Worm (Caenorhabditis elegans): ENCODE measurements around the gene dod-22.
A peak's percentile ranks its signal among the peaks of the same experiment; 100 is the strongest.

The dod-22 gene

DNA sequence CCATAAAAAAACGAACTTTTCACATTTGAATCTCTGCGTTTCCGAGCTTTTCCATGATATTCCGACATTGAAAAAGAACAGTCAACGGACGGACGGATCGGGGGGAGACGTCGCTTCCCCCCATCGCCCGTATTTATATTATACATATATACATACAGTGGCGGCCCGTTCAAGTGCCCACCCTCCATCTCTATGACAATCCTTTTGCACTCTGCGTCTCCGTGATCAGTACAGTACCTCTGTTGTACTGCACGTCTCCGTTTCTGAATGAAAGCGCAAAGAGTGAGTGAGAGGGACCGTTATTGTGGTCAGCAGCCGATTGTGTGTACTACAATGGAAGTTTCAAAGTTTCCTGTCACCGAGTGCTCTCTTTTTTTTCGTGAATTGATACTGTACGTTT is 33.9 kb downstream of the dod-22 start:
- TF ChIP-seq nhr-23 (tag; optimal IDR thresholded peaks at IDR 0.05) (no peak), ztf-4 (tag; optimal IDR thresholded peaks at IDR 0.05) (no peak), ZK546.5 (tag; optimal IDR thresholded peaks at IDR 0.05) (no peak), ztf-11 (tag; optimal IDR thresholded peaks at IDR 0.05) (no peak), nhr-6 (tag; optimal IDR thresholded peaks at IDR 0.05) (no peak), elt-1 (tag; optimal IDR thresholded peaks at IDR 0.05) (no peak), ama-1 (optimal IDR thresholded peaks at IDR 0.05) (no peak), unc-39 (tag; optimal IDR thresholded peaks at IDR 0.05) (no peak), F13H6.1 (tag; optimal IDR thresholded peaks at IDR 0.05) (no peak), alr-1 (tag; optimal IDR thresholded peaks at IDR 0.05) (no peak), nhr-25 (tag; optimal IDR thresholded peaks at IDR 0.05) (no peak), skn-1 (tag; optimal IDR thresholded peaks at IDR 0.05) (no peak), blmp-1 (tag; optimal IDR thresholded peaks at IDR 0.05; ENCODE audit: insufficient read depth) (no peak), lsy-2 (tag; optimal IDR thresholded peaks at IDR 0.05) (no peak), nhr-129 (tag; optimal IDR thresholded peaks at IDR 0.05) (no peak), mab-5 (tag; optimal IDR thresholded peaks at IDR 0.05) (no peak), snpc-4 (tag; optimal IDR thresholded peaks at IDR 0.05) (no peak), fos-1 (tag; optimal IDR thresholded peaks at IDR 0.05) (no peak)

DNA sequence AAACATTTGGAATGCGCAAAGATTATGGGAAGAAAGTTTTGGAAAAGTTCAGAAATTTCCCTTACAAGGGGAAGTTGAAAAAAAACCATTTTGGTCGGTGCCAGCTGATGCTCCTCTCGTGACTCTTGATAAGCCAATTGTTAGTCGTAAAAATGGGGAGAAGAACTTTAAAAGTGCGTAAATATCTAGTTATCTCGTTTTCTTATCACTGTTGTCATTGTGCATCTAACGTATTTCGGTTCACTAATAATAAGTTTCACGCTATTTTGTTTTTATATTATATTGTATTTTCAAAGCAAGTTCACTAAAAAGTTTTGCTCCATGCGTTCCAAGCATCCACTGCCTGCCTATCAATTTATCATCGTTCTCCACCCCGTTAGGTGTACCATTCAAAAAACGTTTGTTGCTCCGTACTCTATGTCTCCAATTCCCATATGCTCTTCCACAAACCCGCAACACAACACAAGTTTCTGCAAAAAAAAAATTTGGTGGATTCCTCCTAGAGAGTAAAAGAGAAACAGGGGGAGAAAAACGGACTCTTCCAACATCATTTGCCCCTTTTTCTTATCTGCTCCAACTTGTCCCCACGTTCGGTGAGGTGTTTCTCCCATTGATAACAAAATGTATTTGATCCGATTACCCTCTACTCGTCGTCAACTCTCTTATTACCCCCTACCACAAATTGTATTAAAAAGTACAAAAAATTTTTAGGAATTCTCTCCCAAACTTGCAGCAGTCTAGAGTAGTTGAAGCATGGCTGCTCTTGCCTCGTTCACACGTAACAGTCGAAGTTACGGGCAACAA is 43.4 kb downstream of the dod-22 start, which contains the start of gene mbk-2:
TSS of gene mbk-2 (plus strand) at position 754 of the 804 bp plus-strand sequence.
- TF ChIP-seq fos-1 (tag; optimal IDR thresholded peaks at IDR 0.05) (peak; percentile 6), crh-2 (tag; optimal IDR thresholded peaks at IDR 0.05) (peak; percentile 3), nhr-21 (tag; optimal IDR thresholded peaks at IDR 0.05) (no peak), dmd-4 (tag; optimal IDR thresholded peaks at IDR 0.05) (no peak), sma-9 (GFP tag; optimal IDR thresholded peaks at IDR 0.05) (peak; percentile 57), sma-9 (tag; optimal IDR thresholded peaks at IDR 0.05) (no peak)

DNA sequence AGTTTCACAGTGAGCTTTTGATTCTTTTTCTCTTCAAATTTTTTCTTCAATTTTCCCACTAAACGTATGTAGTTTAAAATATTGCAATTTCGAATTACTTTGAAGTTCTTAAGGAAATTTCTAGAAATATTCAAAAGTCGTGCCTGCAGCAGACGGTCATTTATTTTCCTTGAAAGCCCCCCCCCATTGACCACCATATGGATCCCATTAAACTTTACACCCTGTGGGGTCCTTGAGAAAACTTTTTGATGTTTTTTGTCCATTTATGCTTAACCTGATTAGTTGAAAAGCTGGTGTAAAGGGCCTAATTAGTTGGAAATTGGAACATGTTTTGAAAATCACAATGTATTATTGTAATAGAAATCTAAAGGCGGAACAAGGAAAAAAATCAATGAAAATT is 44.3 kb downstream of the dod-22 start:
- no peak for TF ChIP-seq ceh-16 (tag; optimal IDR thresholded peaks at IDR 0.05)

DNA sequence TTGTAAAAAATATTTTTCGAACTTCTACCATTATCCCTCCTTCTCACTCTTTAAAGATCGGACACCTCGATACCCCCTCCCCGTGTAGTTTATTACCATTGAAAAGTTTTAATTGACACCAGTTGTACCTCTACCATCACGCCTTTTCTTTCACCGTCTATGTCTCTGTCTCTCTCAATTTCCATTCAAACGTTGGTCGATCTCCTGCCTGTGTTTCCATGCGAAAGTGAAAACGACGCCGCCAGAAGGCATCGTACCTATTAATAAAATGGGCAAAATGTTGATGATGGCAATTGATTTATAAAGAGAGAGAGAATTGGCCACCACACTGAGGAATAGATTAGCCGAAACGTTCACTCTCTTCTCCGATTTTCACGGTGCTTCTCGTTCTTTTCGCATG is 48.1 kb downstream of the dod-22 start:
- TF ChIP-seq aly-2 (tag; optimal IDR thresholded peaks at IDR 0.05) (no peak), nhr-25 (tag; optimal IDR thresholded peaks at IDR 0.05) (peak; percentile 67), fos-1 (tag; optimal IDR thresholded peaks at IDR 0.05) (peak; percentile 0), ceh-16 (tag; optimal IDR thresholded peaks at IDR 0.05) (peak; percentile 74), blmp-1 (tag; optimal IDR thresholded peaks at IDR 0.05; ENCODE audit: insufficient read depth) (peak; percentile 95), ceh-82 (tag; optimal IDR thresholded peaks at IDR 0.05) (no peak), sem-4 (tag; optimal IDR thresholded peaks at IDR 0.05) (peak; percentile 74), sma-9 (GFP tag; optimal IDR thresholded peaks at IDR 0.05) (peak; percentile 42), sma-9 (tag; optimal IDR thresholded peaks at IDR 0.05) (no peak), lin-39 (tag; optimal IDR thresholded peaks at IDR 0.05) (no peak), crh-2 (tag; optimal IDR thresholded peaks at IDR 0.05) (peak; percentile 12), nhr-129 (tag; optimal IDR thresholded peaks at IDR 0.05) (peak; percentile 76)

DNA sequence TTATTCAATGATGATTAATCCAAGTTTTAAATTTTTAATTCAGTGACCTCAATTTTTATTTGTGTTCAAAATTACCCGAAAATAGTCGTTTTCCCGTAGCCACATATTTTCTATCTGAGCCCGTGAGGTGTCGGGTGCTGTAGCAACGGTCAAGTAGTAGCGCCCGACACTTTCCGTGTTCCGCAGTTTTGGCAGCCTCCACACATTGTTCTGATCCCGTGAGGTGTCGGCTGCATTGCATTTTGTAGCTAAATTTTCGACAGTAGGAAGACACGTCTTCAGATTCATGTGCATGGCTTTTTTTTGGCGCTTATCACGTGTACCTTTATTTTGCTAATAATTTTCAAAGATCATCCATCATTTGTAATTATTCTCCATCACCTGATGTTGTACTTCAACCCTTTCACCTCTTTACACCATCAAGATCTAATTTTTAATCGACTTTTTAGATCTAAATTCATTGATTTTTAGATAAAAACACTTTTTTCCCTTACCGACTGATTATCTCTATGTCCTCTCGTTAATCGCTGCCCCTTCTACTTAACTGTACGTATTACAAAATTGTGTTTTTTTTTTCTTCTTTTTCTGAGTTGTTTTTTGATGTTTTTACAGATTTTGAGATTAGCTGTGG is 48.7 kb downstream of the dod-22 start:
- no peak for TF ChIP-seq R02D3.7 (tag; optimal IDR thresholded peaks at IDR 0.05)
- TF ChIP-seq ztf-11 (tag; optimal IDR thresholded peaks at IDR 0.05), result no peak
- TF ChIP-seq unc-55 (GFP tag; optimal IDR thresholded peaks at IDR 0.05), result no peak
- no peak for TF ChIP-seq nhr-23 (tag; optimal IDR thresholded peaks at IDR 0.05)
- TF ChIP-seq crh-2 (tag; optimal IDR thresholded peaks at IDR 0.05), result no peak
- no peak for TF ChIP-seq zag-1 (tag; optimal IDR thresholded peaks at IDR 0.05)
- TF ChIP-seq lin-39 (tag; optimal IDR thresholded peaks at IDR 0.05), result no peak
- no peak for TF ChIP-seq ztf-4 (tag; optimal IDR thresholded peaks at IDR 0.05)
- TF ChIP-seq fos-1 (tag; optimal IDR thresholded peaks at IDR 0.05), result no peak
- peak; percentile 14 for TF ChIP-seq ceh-16 (tag; optimal IDR thresholded peaks at IDR 0.05)
- no peak for TF ChIP-seq sem-4 (tag; optimal IDR thresholded peaks at IDR 0.05)
- no peak for TF ChIP-seq nhr-129 (tag; optimal IDR thresholded peaks at IDR 0.05)
- TF ChIP-seq skn-1 (tag; optimal IDR thresholded peaks at IDR 0.05), result no peak
- no peak for TF ChIP-seq mab-5 (tag; optimal IDR thresholded peaks at IDR 0.05)
- peak; percentile 63 for TF ChIP-seq elt-1 (tag; optimal IDR thresholded peaks at IDR 0.05)
- no peak for TF ChIP-seq C34F6.9 (tag; optimal IDR thresholded peaks at IDR 0.05)
- no peak for TF ChIP-seq nhr-237 (tag; optimal IDR thresholded peaks at IDR 0.05)
